Fruit fly (Drosophila melanogaster): ENCODE measurements around the gene Vps16B.

Vps16B gene

dm6 chr3R:29859763-29860162 is 43.5 kb upstream of the Vps16B start (continued):
- TF ChIP-seq HmgD (GFP tag; optimal IDR thresholded peaks at IDR 0.05) (no peak), CG12071 (GFP tag; optimal IDR thresholded peaks at IDR 0.05) (peak; percentile 30), CG17361 (GFP tag; IDR thresholded peaks at IDR 0.05) (peak; percentile 52; the same call in 1 of the 3 replicates), sens (GFP tag) (peak; percentile 94), CG17802 (tag; optimal IDR thresholded peaks at IDR 0.05) (peak; percentile 11), Mad (GFP tag; optimal IDR thresholded peaks at IDR 0.05) (peak; percentile 16), YL-1 (GFP tag; optimal IDR thresholded peaks at IDR 0.05) (peak; percentile 56), CG18476 (GFP tag; optimal IDR thresholded peaks at IDR 0.05) (peak; percentile 21), grau (tag; optimal IDR thresholded peaks at IDR 0.05) (peak; percentile 95), ftz-f1 (GFP tag; optimal IDR thresholded peaks at IDR 0.05) (no peak), pan (optimal IDR thresholded peaks at IDR 0.05) (no peak), pan (GFP tag; optimal IDR thresholded peaks at IDR 0.05 in 1 of 2, IDR thresholded peaks at IDR 0.05 in 1 of 2) (peak in 1 of 2 experiments; percentile 65), CG32532 (GFP tag; IDR thresholded peaks at IDR 0.05) (peak; percentile 69), bcd (GFP tag; optimal IDR thresholded peaks at IDR 0.05) (peak; percentile 63), D (optimal IDR thresholded peaks at IDR 0.05) (no peak), D (GFP tag; optimal IDR thresholded peaks at IDR 0.05) (no peak), trem (tag; optimal IDR thresholded peaks at IDR 0.05) (peak; percentile 19), Stat92E (GFP tag; optimal IDR thresholded peaks at IDR 0.05) (peak in 1 of 3 experiments; percentile 27), CG12219 (GFP tag; optimal IDR thresholded peaks at IDR 0.05) (peak; percentile 28), CG31388 (GFP tag; optimal IDR thresholded peaks at IDR 0.05) (no peak), CG17359 (tag; optimal IDR thresholded peaks at IDR 0.05) (peak; percentile 50), CG4707 (GFP tag; optimal IDR thresholded peaks at IDR 0.05) (peak; percentile 55), inv (GFP tag; IDR thresholded peaks at IDR 0.05; ENCODE audit: partially characterized antibody) (no peak), CG10321 (GFP tag; IDR thresholded peaks at IDR 0.05) (no peak), CG10366 (GFP tag; IDR thresholded peaks at IDR 0.05) (peak; percentile 40), CG4328 (GFP tag; optimal IDR thresholded peaks at IDR 0.05) (peak; percentile 29), slou (GFP tag; optimal IDR thresholded peaks at IDR 0.05) (no peak), tll (GFP tag; optimal IDR thresholded peaks at IDR 0.05) (no peak), CG15011 (GFP tag; optimal IDR thresholded peaks at IDR 0.05) (no peak), Blimp-1 (GFP tag; optimal IDR thresholded peaks at IDR 0.05) (peak; percentile 3), Hr3 (GFP tag; optimal IDR thresholded peaks at IDR 0.05) (peak; percentile 25), Fer3 (tag; optimal IDR thresholded peaks at IDR 0.05) (peak; percentile 67), Xbp1 (GFP tag; optimal IDR thresholded peaks at IDR 0.05) (peak; percentile 59), CG13894 (tag; optimal IDR thresholded peaks at IDR 0.05) (peak; percentile 65), CG7839 (tag; optimal IDR thresholded peaks at IDR 0.05) (no peak), CG18619 (GFP tag; optimal IDR thresholded peaks at IDR 0.05) (peak; percentile 16), Bteb2 (GFP tag; optimal IDR thresholded peaks at IDR 0.05) (peak; percentile 17), CG7271 (tag; optimal IDR thresholded peaks at IDR 0.05) (peak; percentile 45), Pdp1 (GFP tag; optimal IDR thresholded peaks at IDR 0.05) (peak in 1 of 2 experiments; percentile 54), CG18599 (GFP tag; optimal IDR thresholded peaks at IDR 0.05) (no peak), CG8388 (GFP tag; optimal IDR thresholded peaks at IDR 0.05) (peak; percentile 57), oc (tag; optimal IDR thresholded peaks at IDR 0.05) (peak; percentile 38), CG7928 (GFP tag; optimal IDR thresholded peaks at IDR 0.05) (peak; percentile 4), bbx (GFP tag; IDR thresholded peaks at IDR 0.05; ENCODE audit: partially characterized antibody) (peak; percentile 36; the same call in 1 of the 2 replicates), CG6272 (GFP tag; IDR thresholded peaks at IDR 0.05) (no peak), CG15601 (tag; optimal IDR thresholded peaks at IDR 0.05) (peak; percentile 44), CTCF (GFP tag; optimal IDR thresholded peaks at IDR 0.05) (peak; percentile 31), CoRest (tag; optimal IDR thresholded peaks at IDR 0.05) (peak; percentile 64), ci (GFP tag; IDR thresholded peaks at IDR 0.05) (peak; percentile 57; the same call in 1 of the 3 replicates), Scr (GFP tag; IDR thresholded peaks at IDR 0.05; ENCODE audit: partially characterized antibody) (peak; percentile 54)

Measured in whole organism, embryonic.